Worm (Caenorhabditis elegans) whole organism, mixed stage, embryonic: ENCODE data around the gene Y51A2A.12.
"Not testable (repeated sequence)": the region's sequence is repeated elsewhere in the genome, so short reads cannot be mapped to it uniquely, and the experiment has no call there.

Experiments used
- elt-1 ChIP-seq: sonication (generic microtip); optimal IDR thresholded peaks from 2 replicates; lab custom pipeline; 2017; ENCODE audit warnings: missing genetic modification characterization, mild to moderate bottlenecking, missing compliant biosample characterization, antibody characterized with exemption, moderate library complexity, borderline replicate concordance; ENCODE audit not compliant: insufficient read depth
- lsy-2 ChIP-seq: fragments of 150-350 bp; optimal IDR thresholded peaks from 2 replicates; lab custom pipeline; 2014; ENCODE audit warnings: missing biosample characterization, missing genetic modification characterization
- mab-5 ChIP-seq: fragments of 150-350 bp; optimal IDR thresholded peaks from 2 replicates; lab custom pipeline; 2014; ENCODE audit warnings: missing biosample characterization, missing genetic modification characterization
- nhr-2 ChIP-seq: fragments of 150-350 bp; optimal IDR thresholded peaks from 2 replicates; lab custom pipeline; 2014; ENCODE audit warnings: missing biosample characterization, missing genetic modification characterization
- nhr-28 ChIP-seq: fragments of 150-350 bp; optimal IDR thresholded peaks from 2 replicates; lab custom pipeline; 2014; ENCODE audit warnings: missing biosample characterization, missing genetic modification characterization
- nhr-76 ChIP-seq: sonication (generic microtip); optimal IDR thresholded peaks from 2 replicates; lab custom pipeline; 2017; ENCODE audit warnings: missing biosample characterization, missing genetic modification characterization
- ztf-11 ChIP-seq: fragments of 150-350 bp; optimal IDR thresholded peaks from 2 replicates; lab custom pipeline; 2014; ENCODE audit warnings: missing biosample characterization, missing genetic modification characterization

- not testable (repeated sequence) for TF ChIP-seq nhr-28 (tag; lab: Kevin White, UChicago); mab-5 (tag; lab: Kevin White, UChicago); elt-1 (tag; lab: Kevin White, UChicago); lsy-2 (tag; lab: Kevin White, UChicago); ztf-11; nhr-2; nhr-76 (tag; lab: Kevin White, UChicago)
Observed at ce11 chrV:18302414-18302813, 10.0 kb downstream of the Y51A2A.12 start, which contains the start of gene Y51A2A.6.
